Worm (Caenorhabditis elegans): ENCODE measurements around the gene gcy-5.

Gene gcy-5

ce11 chrII:10261261-10261660 lies 54.8 kb downstream of the gcy-5 start:
- TF ChIP-seq egl-44 (GFP tag; IDR thresholded peaks at IDR 0.05) (no peak), F23B12.7 (tag; optimal IDR thresholded peaks at IDR 0.05; ENCODE audit: insufficient read depth) (no peak), B0261.1 (tag; optimal IDR thresholded peaks at IDR 0.05) (no peak), nhr-90 (tag; optimal IDR thresholded peaks at IDR 0.05) (no peak), lir-1 (GFP tag; conservative IDR thresholded peaks at IDR 0.05) (no peak), lin-40 (tag; optimal IDR thresholded peaks at IDR 0.05) (no peak), Y53G8AR.9 (GFP tag; conservative IDR thresholded peaks at IDR 0.05) (no peak), egl-18 (GFP tag; IDR thresholded peaks at IDR 0.05) (no peak), nhr-80 (tag; optimal IDR thresholded peaks at IDR 0.05) (no peak), ekl-4 (GFP tag; IDR thresholded peaks at IDR 0.05) (no peak), bed-2 (GFP tag; IDR thresholded peaks at IDR 0.05) (no peak), die-1 (tag; optimal IDR thresholded peaks at IDR 0.05) (no peak), let-607 (tag; optimal IDR thresholded peaks at IDR 0.05) (no peak), nfyb-1 (GFP tag; IDR thresholded peaks at IDR 0.05) (no peak), T26A5.8 (tag; optimal IDR thresholded peaks at IDR 0.05) (no peak)
